Worm (Caenorhabditis elegans) whole organism, midembryonic: ENCODE results near the gene sri-65.

Experiments used
- T22C8.4 ChIP-seq: fragments of 200-800 bp; sonication (Bioruptor generic); IDR thresholded peaks from 2 replicates; pipeline ENCODE4 v1.3.6; 2022; ENCODE audit warnings: missing genetic modification characterization, missing compliant biosample characterization
- cog-1 ChIP-seq: sonication (generic microtip); optimal IDR thresholded peaks from 2 replicates; lab custom pipeline; 2016; ENCODE audit warnings: missing genetic modification characterization, missing compliant biosample characterization
- flt-1 ChIP-seq: fragments of 200-800 bp; sonication (Bioruptor generic); IDR thresholded peaks from 2 replicates; pipeline ENCODE4 v1.3.6; 2022; ENCODE audit warnings: missing genetic modification characterization, missing compliant biosample characterization
- klf-2 ChIP-seq: fragments of 200-800 bp; sonication (Bioruptor generic); conservative IDR thresholded peaks from 2 replicates; pipeline ENCODE4 v1.3.6; 2022; ENCODE audit warnings: missing genetic modification reagents, missing genetic modification characterization, missing compliant biosample characterization
- med-1 ChIP-seq: sonication (generic microtip); optimal IDR thresholded peaks from 2 replicates; lab custom pipeline; 2017; ENCODE audit warnings: missing genetic modification characterization, mild to moderate bottlenecking, missing compliant biosample characterization, antibody characterized with exemption, missing genetic modification reagents; ENCODE audit not compliant: insufficient read depth
- ref-1 ChIP-seq: fragments of 200-800 bp; sonication (Bioruptor generic); conservative IDR thresholded peaks from 2 replicates; pipeline ENCODE4 v1.3.6; 2022; ENCODE audit warnings: missing genetic modification reagents, missing genetic modification characterization, missing compliant biosample characterization
- ztf-23 ChIP-seq: fragments of 200-800 bp; sonication (Bioruptor generic); IDR thresholded peaks from 2 replicates; pipeline ENCODE4 v1.3.6; 2022; ENCODE audit warnings: missing genetic modification reagents, missing genetic modification characterization, missing compliant biosample characterization
- ztf-29 ChIP-seq: fragments of 200-800 bp; sonication (Bioruptor generic); IDR thresholded peaks from 2 replicates; pipeline ENCODE4 v1.3.6; 2022; ENCODE audit warnings: missing genetic modification reagents, missing genetic modification characterization, missing compliant biosample characterization

DNA sequence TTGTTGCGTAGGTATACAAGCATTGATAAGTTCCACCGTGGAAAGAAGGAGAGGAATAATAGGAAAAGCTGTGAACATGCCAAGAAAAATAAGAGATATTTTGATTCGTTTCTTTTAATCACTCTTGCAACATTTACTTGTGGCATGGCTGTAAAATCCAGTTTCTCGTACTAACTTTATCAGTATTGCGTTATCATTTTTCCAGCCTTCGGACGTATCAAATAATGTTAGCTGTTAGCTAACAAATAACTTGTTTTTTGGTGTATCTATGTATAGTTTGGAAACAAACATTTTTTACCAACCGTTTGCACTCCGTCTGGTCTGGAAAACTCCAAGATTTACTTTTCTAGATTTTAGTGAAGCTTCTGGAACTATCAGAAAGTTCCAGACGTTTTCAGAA is 45.3 kb upstream of the sri-65 start, which contains the start of gene clec-234:
- TF ChIP-seq klf-2 (GFP tag; lab: Robert Waterston, UW) (no peak), flt-1 (GFP tag; lab: Robert Waterston, UW) (no peak), ztf-23 (GFP tag; lab: Robert Waterston, UW) (no peak), med-1 (GFP tag; lab: Kevin White, UChicago) (no peak), ref-1 (GFP tag; lab: Robert Waterston, UW) (no peak), cog-1 (tag; lab: Kevin White, UChicago) (no peak), T22C8.4 (GFP tag; lab: Robert Waterston, UW) (no peak), ztf-29 (GFP tag; lab: Robert Waterston, UW) (no peak)
